3 worm cellular contexts compared by ENCODE assay signal in the genomic region with DNA sequence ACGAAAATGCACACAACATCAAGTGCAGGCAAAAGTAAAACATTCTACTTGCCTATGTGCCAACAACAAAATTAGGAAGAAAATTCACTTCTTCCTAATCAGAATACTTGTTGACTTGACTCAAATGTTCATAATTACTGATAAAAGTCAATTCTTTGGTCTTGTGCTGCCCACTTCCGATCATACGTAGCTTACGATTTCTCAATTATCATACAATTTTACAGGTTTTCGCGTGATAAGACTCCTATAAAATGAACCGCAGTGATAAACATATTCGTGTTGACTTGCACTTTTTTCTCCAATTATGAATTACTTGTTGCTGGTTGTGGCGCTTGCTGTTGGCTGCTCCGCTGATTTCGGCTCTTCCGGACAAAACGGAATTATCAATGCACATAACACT.
TF ChIP-seq lines count a peak whose summit lies in the region.

A gene (plus strand): TSS at position 293 of the 400 bp plus-strand sequence.

TF ChIP-seq in whole organism, L1 larva, 84 proteins besides CTCF, POLR2A, EP300 and RAD21 (continued from another document):
- TF ChIP-seq sox-4 (tag; optimal IDR thresholded peaks at IDR 0.05; lab: Kevin White, UChicago), result no peak
- TF ChIP-seq ceh-82 (tag; optimal IDR thresholded peaks at IDR 0.05; lab: Kevin White, UChicago), result no peak
- TF ChIP-seq nhr-76 (tag; optimal IDR thresholded peaks at IDR 0.05; lab: Kevin White, UChicago), result no peak
- no peak for TF ChIP-seq lin-14 (GFP tag; optimal IDR thresholded peaks at IDR 0.05; lab: Kevin White, UChicago)
- no peak for TF ChIP-seq xbp-1 (tag; optimal IDR thresholded peaks at IDR 0.05; lab: Kevin White, UChicago)
- no peak for TF ChIP-seq sup-37 (GFP tag; optimal IDR thresholded peaks at IDR 0.05; lab: Kevin White, UChicago)
- TF ChIP-seq sptf-1 (tag; optimal IDR thresholded peaks at IDR 0.05; lab: Kevin White, UChicago), result no peak

TF ChIP-seq in whole organism, L3 larva, 47 proteins besides CTCF, POLR2A, EP300 and RAD21 (continued from another document):
- TF ChIP-seq eor-1 (tag; optimal IDR thresholded peaks at IDR 0.05; lab: Kevin White, UChicago) (no peak), nhr-237 (tag; optimal IDR thresholded peaks at IDR 0.05; lab: Kevin White, UChicago) (no peak), nhr-12 (tag; optimal IDR thresholded peaks at IDR 0.05; lab: Kevin White, UChicago) (no peak), ceh-9 (tag; optimal IDR thresholded peaks at IDR 0.05; lab: Kevin White, UChicago) (no peak), ceh-28 (tag; optimal IDR thresholded peaks at IDR 0.05; lab: Kevin White, UChicago) (no peak), pha-4 (tag; optimal IDR thresholded peaks at IDR 0.05; lab: Kevin White, UChicago) (peak; percentile 73), elt-2 (tag; optimal IDR thresholded peaks at IDR 0.05; lab: Kevin White, UChicago) (peak; percentile 99), pqm-1 (tag; optimal IDR thresholded peaks at IDR 0.05; lab: Kevin White, UChicago) (peak; percentile 99), nhr-23 (tag; optimal IDR thresholded peaks at IDR 0.05; lab: Kevin White, UChicago) (no peak), elt-3 (tag; optimal IDR thresholded peaks at IDR 0.05; lab: Kevin White, UChicago) (no peak), hmg-11 (tag; optimal IDR thresholded peaks at IDR 0.05; lab: Kevin White, UChicago) (no peak), lin-15B (tag; optimal IDR thresholded peaks at IDR 0.05; lab: Kevin White, UChicago) (no peak)

TF ChIP-seq in whole organism, L4 larva, 104 proteins besides CTCF, POLR2A, EP300 and RAD21 (continued from another document):
- peak; percentile 20 for TF ChIP-seq mes-2 (tag; optimal IDR thresholded peaks at IDR 0.05; lab: Kevin White, UChicago; ENCODE audit: poor library complexity, severe bottlenecking)
TF ChIP-seq in whole organism, L4 larva: peak in this region for 14.
